Fruit fly (Drosophila melanogaster) whole organism, larva: Measurements from ENCODE around the gene CG33483.

Source experiments
- noc ChIP-seq: fragments of 200-800 bp; sonication (Bioruptor generic); optimal IDR thresholded peaks from 3 replicates; lab custom pipeline; 2019; ENCODE audit warnings: missing biosample characterization, mild to moderate bottlenecking, missing genetic modification characterization, moderate library complexity

The CG33483 gene

DNA sequence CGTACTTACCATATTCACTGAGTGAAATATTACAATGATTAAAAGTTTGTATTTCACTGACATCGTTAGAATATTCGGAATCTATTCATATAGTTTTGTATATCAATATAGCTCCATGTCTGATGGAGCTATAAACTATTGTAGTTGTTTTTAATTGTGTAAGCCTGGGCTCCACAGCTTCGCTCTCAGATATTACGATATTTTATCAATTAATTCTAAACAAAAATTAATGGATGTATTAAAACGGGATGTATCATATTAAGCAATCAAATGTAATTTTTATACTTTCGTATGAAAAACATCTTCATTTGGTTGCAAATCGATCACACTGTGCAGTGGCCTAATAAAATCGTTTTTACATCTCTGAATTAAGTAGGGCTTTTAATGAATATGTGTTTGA lies at the start of gene CG33483:
TSS of gene CG33483 (minus strand) at position 101 of the 400 bp plus-strand sequence.
- TF ChIP-seq noc (tag; lab: Kevin White, UChicago) = no peak

- no peak for TF ChIP-seq noc (tag; lab: Kevin White, UChicago)
Observed at dm6 chr3R:30946352-30946751, 44.4 kb upstream of the CG33483 start.

- TF ChIP-seq noc (tag; lab: Kevin White, UChicago) = no peak
Observed at dm6 chr3R:30940234-30940633, 38.3 kb upstream of the CG33483 start.

- TF ChIP-seq noc (tag; lab: Kevin White, UChicago) = no peak
Observed at dm6 chr3R:30937002-30937401, 35.0 kb upstream of the CG33483 start, which contains the start of gene CG15550. CG15550 (minus strand) TSS chr3R:30937102.

dm6 chr3R:30936407-30936806 lies 34.4 kb upstream of the CG33483 start, which contains the start of gene CG15549:
CG15549 (minus strand) TSS chr3R:30936507.
- no peak for TF ChIP-seq noc (tag; lab: Kevin White, UChicago)

DNA sequence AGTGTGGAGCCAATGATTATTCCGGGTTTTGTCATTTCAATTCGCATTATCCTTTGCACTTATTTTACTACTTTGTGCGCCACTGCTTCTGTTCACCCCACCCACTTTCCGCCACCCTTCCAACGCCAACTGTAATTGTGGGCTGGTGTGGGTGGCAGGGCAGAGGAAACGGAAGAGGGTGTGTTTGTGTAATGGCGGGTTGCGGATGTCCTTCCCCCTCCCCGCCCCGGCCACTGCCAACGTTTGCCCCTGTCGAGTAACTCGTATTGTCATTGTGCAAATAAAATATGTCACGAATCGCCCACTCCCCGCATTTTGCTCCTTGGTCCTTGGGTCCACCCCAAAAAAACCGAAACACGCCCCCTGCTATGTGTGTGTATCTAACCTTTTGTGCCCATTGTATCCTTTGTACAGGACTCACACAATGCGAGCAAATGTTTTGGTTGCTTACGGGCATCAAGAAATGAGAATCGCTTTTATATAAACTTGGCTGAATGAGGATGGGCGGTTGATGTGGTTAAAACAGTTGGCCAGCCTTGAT lies 32.0 kb upstream of the CG33483 start:
- TF ChIP-seq noc (tag; lab: Kevin White, UChicago) = no peak

dm6 chr3R:30932092-30932491 lies 30.1 kb upstream of the CG33483 start:
- TF ChIP-seq noc (tag; lab: Kevin White, UChicago) = no peak

DNA sequence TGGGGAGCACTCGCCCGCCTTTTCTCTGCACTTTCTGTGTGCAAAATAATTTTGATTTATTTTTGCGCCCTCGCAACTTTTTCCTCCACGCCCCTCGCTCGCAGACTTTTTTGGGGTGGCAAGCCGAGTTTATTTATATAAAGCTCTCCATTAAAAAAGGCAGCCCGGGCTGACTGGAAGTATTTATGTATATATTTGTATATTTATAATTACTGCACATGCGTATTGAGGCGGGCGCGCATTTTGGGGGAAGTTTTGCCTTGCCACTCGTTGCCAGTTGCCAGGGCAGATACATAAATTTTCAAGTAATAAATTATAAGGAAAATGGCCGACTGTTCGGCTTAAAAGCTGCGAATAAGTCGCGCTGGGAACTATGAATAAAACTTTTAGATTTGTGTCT lies 26.7 kb upstream of the CG33483 start:
- TF ChIP-seq noc (tag; lab: Kevin White, UChicago) = no peak

dm6 chr3R:30926033-30926432 lies 24.1 kb upstream of the CG33483 start:
- no peak for TF ChIP-seq noc (tag; lab: Kevin White, UChicago)

- TF ChIP-seq noc (tag; lab: Kevin White, UChicago) = no peak
Observed at dm6 chr3R:30925436-30925835, 23.5 kb upstream of the CG33483 start.

dm6 chr3R:30923581-30923980 lies 21.6 kb upstream of the CG33483 start:
- peak; percentile 79 for TF ChIP-seq noc (tag; lab: Kevin White, UChicago)

- TF ChIP-seq noc (tag; lab: Kevin White, UChicago) = no peak
Observed at dm6 chr3R:30922414-30922813, 20.5 kb upstream of the CG33483 start.

DNA sequence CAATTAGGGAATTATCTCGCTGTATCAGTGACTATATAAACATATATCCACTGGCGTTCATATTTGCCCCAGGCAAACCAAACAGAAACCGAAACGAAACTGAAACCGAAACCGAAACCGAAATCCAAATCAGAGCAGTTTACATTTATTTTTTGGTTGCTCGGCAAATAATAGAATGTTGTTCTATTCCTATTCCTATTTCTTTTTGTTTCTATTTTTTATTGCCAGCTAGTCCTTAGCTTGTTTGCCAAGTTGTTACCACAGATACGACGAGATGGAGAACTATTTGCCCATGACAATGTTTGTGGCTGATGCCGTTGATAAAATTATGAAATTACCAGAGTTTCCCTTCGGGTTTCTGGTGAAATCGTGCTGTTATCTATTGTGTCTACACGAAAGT lies 16.9 kb upstream of the CG33483 start:
- no peak for TF ChIP-seq noc (tag; lab: Kevin White, UChicago)

DNA sequence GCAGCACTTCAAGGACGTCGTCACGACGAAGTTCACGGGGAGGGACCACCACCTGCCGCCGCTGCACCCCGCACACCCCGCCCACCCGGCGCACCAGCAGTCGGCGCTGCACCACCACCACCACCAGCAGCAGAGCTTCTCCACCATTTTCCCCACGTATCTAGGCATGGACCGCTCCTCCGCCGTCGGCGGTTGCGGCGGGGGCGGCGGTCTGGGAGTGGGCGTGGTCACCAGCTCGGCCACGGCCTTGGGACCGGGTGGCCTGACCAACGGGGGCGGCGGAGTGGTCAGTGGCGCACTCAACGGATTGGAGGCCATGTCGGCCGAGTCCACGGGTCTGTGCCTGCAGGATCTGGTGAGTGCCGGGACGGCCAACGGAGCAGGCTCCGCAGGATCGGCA lies 14.1 kb upstream of the CG33483 start:
- TF ChIP-seq noc (tag; lab: Kevin White, UChicago) = no peak

- TF ChIP-seq noc (tag; lab: Kevin White, UChicago) = peak; percentile 52
Observed at dm6 chr3R:30915235-30915634, 13.3 kb upstream of the CG33483 start.

DNA sequence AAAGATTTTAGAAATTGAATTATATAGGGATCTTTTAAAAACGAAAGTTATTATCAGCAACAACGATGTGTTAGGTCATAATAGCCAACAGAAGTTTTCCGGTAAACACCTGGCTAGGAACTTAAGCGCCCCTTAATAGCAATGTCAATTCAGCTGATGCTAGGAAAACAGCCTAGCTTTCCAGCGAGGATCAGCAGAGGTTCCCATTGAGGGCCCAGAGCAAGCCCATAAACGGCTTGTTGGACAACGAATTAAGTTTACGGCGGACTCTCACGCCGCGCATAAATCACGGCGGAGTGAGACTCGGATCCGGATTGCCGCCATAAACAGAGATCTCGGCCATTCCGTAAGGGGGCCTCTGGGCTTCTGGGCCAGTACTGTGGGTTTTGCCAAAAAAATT lies 11.7 kb upstream of the CG33483 start:
- TF ChIP-seq noc (tag; lab: Kevin White, UChicago) = peak; percentile 60

dm6 chr3R:30912402-30912801 lies 10.4 kb upstream of the CG33483 start, which contains the start of gene Ptx1:
Ptx1 (plus strand) TSS chr3R:30912754.
- no peak for TF ChIP-seq noc (tag; lab: Kevin White, UChicago)

- TF ChIP-seq noc (tag; lab: Kevin White, UChicago) = no peak
Observed at dm6 chr3R:30909840-30910239, 7.9 kb upstream of the CG33483 start.
